Fruit fly (Drosophila melanogaster): Measurements from ENCODE around the gene CG32302.

DNA sequence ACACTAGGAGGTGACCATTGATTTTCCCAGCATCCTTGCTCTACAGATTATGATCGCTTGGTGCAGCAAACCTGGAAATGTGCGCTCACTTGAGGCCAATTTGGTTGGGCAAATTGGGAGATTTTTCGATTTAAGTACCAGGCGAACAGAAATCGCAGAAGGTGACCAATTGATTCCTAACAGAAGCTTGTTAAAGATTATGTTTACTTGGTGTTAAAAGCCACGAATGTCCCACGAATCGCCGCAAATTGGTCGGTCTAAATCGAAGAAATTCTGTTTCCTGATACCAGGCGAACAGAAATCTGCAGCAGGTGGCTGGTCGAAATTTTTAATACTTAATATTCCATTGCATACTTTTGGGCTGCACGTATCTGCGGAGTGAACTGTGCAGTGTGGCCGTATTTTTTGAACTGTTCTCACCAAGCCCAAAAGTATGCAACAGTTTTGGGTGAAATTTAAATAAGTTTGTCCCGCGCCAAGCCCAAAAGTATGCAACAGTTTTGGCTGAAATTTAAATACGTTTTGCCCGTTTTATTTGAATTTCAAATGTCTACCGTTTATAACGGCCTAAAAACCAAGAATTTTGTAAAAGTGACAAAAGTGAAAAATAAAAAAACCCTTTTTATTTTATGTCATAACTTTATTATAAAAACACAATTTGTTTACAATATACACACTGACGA is 24.6 kb upstream of the CG32302 start, which contains the start of gene CG32301:
- no peak for TF ChIP-seq CG13204 (GFP tag; optimal IDR thresholded peaks at IDR 0.05)
- TF ChIP-seq CG32121 (GFP tag; IDR thresholded peaks at IDR 0.05): no peak
- no peak for TF ChIP-seq EcR (GFP tag; optimal IDR thresholded peaks at IDR 0.05)

Measured in whole organism, pupa.